Worm (Caenorhabditis elegans): ENCODE data around the gene flp-13.

Gene flp-13

ce11 chrIV:7717916-7718315 is 19.7 kb upstream of the flp-13 start, which contains the start of gene F33D4.6:
F33D4.6 (minus strand) TSS chrIV:7718016.
- no peak for TF ChIP-seq grh-1 (GFP tag; IDR thresholded peaks at IDR 0.05)
- TF ChIP-seq lin-39 (tag; optimal IDR thresholded peaks at IDR 0.05), result no peak
- TF ChIP-seq dsc-1 (tag; optimal IDR thresholded peaks at IDR 0.05), result no peak
- no peak for TF ChIP-seq nhr-71 (tag; optimal IDR thresholded peaks at IDR 0.05)
- no peak for TF ChIP-seq ces-1 (GFP tag; optimal IDR thresholded peaks at IDR 0.05)
- no peak for TF ChIP-seq nhr-11 (tag; optimal IDR thresholded peaks at IDR 0.05)
- TF ChIP-seq fos-1 (tag; optimal IDR thresholded peaks at IDR 0.05), result no peak
- TF ChIP-seq ets-5 (GFP tag; IDR thresholded peaks at IDR 0.05), result no peak
- no peak for TF ChIP-seq tbx-2 (tag; optimal IDR thresholded peaks at IDR 0.05)

- no peak for TF ChIP-seq grh-1 (GFP tag; IDR thresholded peaks at IDR 0.05)
- no peak for TF ChIP-seq unc-86 (tag; optimal IDR thresholded peaks at IDR 0.05)
- TF ChIP-seq lin-35 (GFP tag; optimal IDR thresholded peaks at IDR 0.05), result no peak
- TF ChIP-seq elt-2 (tag; optimal IDR thresholded peaks at IDR 0.05), result peak; percentile 41
These were observed 14.0 kb upstream of the flp-13 start for ce11 chrIV:7712252-7712651.

ce11 chrIV:7710824-7711223 is 12.6 kb upstream of the flp-13 start, which contains the start of gene nhr-8:
nhr-8 (plus strand) TSS chrIV:7710983.
- TF ChIP-seq nhr-85 (tag) (peak; percentile 14), jun-1 (tag; optimal IDR thresholded peaks at IDR 0.05) (peak; percentile 43), pax-3 (tag; optimal IDR thresholded peaks at IDR 0.05) (peak; percentile 4), lin-35 (GFP tag; optimal IDR thresholded peaks at IDR 0.05) (peak in 1 of 2 experiments; percentile 47), tlp-1 (tag; optimal IDR thresholded peaks at IDR 0.05) (peak; percentile 21), nhr-90 (tag; optimal IDR thresholded peaks at IDR 0.05; ENCODE audit: poor library complexity) (no peak), efl-1 (optimal IDR thresholded peaks at IDR 0.05) (no peak), efl-1 (GFP tag; optimal IDR thresholded peaks at IDR 0.05 in 1 of 2) (peak in 1 of 2 experiments; percentile 36), nhr-20 (tag; optimal IDR thresholded peaks at IDR 0.05) (peak; percentile 5), nhr-71 (tag; optimal IDR thresholded peaks at IDR 0.05) (peak; percentile 23), nhr-77 (tag; optimal IDR thresholded peaks at IDR 0.05) (no peak), pqm-1 (tag; optimal IDR thresholded peaks at IDR 0.05) (peak; percentile 33), ceh-82 (tag; optimal IDR thresholded peaks at IDR 0.05) (no peak), nhr-237 (tag; optimal IDR thresholded peaks at IDR 0.05) (no peak), xbp-1 (tag; optimal IDR thresholded peaks at IDR 0.05) (no peak), F16B12.6 (tag; optimal IDR thresholded peaks at IDR 0.05) (no peak), egl-27 (tag; optimal IDR thresholded peaks at IDR 0.05) (no peak), ztf-4 (tag; optimal IDR thresholded peaks at IDR 0.05) (no peak), ceh-88 (GFP tag; IDR thresholded peaks at IDR 0.05) (no peak), alr-1 (tag; optimal IDR thresholded peaks at IDR 0.05; ENCODE audit: borderline replicate concordance) (no peak), unc-86 (tag; optimal IDR thresholded peaks at IDR 0.05) (no peak), isw-1 (GFP tag; IDR thresholded peaks at IDR 0.05) (no peak), elt-2 (tag; optimal IDR thresholded peaks at IDR 0.05) (peak; percentile 95), ama-1 (optimal IDR thresholded peaks at IDR 0.05) (no peak)

- TF ChIP-seq unc-98 (GFP tag; IDR thresholded peaks at IDR 0.05), result no peak
- peak; percentile 67 to 75 for TF ChIP-seq lin-35 (GFP tag; optimal IDR thresholded peaks at IDR 0.05)
- peak; percentile 50 for TF ChIP-seq blmp-1 (tag; optimal IDR thresholded peaks at IDR 0.05)
- TF ChIP-seq unc-130 (tag; optimal IDR thresholded peaks at IDR 0.05), result peak; percentile 44
- no peak for TF ChIP-seq mdl-1 (tag; optimal IDR thresholded peaks at IDR 0.05)
- TF ChIP-seq unc-30 (tag; optimal IDR thresholded peaks at IDR 0.05), result no peak
- no peak for TF ChIP-seq nhr-77 (tag; optimal IDR thresholded peaks at IDR 0.05)
- TF ChIP-seq sox-4 (tag; optimal IDR thresholded peaks at IDR 0.05), result no peak
- no peak for TF ChIP-seq pag-3 (tag; optimal IDR thresholded peaks at IDR 0.05; ENCODE audit: borderline replicate concordance, insufficient read depth)
- TF ChIP-seq lin-14 (GFP tag; optimal IDR thresholded peaks at IDR 0.05), result peak; percentile 71
- no peak for TF ChIP-seq ceh-8 (GFP tag; optimal IDR thresholded peaks at IDR 0.05)
- TF ChIP-seq egl-13 (tag; optimal IDR thresholded peaks at IDR 0.05), result peak; percentile 35
- TF ChIP-seq nhr-90 (tag; optimal IDR thresholded peaks at IDR 0.05; ENCODE audit: poor library complexity), result peak; percentile 56
- TF ChIP-seq C04F5.9 (tag; optimal IDR thresholded peaks at IDR 0.05), result no peak
- TF ChIP-seq ceh-63 (GFP tag; optimal IDR thresholded peaks at IDR 0.05), result no peak
- no peak for TF ChIP-seq ces-1 (GFP tag; optimal IDR thresholded peaks at IDR 0.05)
- TF ChIP-seq lin-13 (GFP tag; optimal IDR thresholded peaks at IDR 0.05), result peak; percentile 37
- TF ChIP-seq nhr-84 (tag; optimal IDR thresholded peaks at IDR 0.05), result no peak
- TF ChIP-seq tbx-2 (tag; optimal IDR thresholded peaks at IDR 0.05), result peak; percentile 56
- peak; percentile 76 for TF ChIP-seq nhr-71 (tag; optimal IDR thresholded peaks at IDR 0.05)
- TF ChIP-seq alr-1 (tag; optimal IDR thresholded peaks at IDR 0.05; ENCODE audit: borderline replicate concordance), result no peak
- TF ChIP-seq ceh-90 (tag; optimal IDR thresholded peaks at IDR 0.05), result no peak
- TF ChIP-seq C16A3.4 (tag; optimal IDR thresholded peaks at IDR 0.05), result peak; percentile 82
- no peak for TF ChIP-seq fos-1 (tag; optimal IDR thresholded peaks at IDR 0.05)
These were observed 11.5 kb upstream of the flp-13 start, which contains the start of the genes mrpl-1, emc-6 and mrps-24 for ce11 chrIV:7709701-7710100. mrpl-1 (minus strand) TSS chrIV:7709701. emc-6 (minus strand) TSS chrIV:7709736. mrps-24 (plus strand) TSS chrIV:7710045.
